Fruit fly (Drosophila melanogaster): Measurements from ENCODE around the gene chb.

- TF ChIP-seq bab1 (GFP tag; optimal IDR thresholded peaks at IDR 0.05), result no peak
- no peak for TF ChIP-seq cic (GFP tag; optimal IDR thresholded peaks at IDR 0.05)
- no peak for TF ChIP-seq Crg-1 (GFP tag; optimal IDR thresholded peaks at IDR 0.05)
- no peak for TF ChIP-seq CG33017 (tag; optimal IDR thresholded peaks at IDR 0.05)
Observed at dm6 chr3L:21176276-21176934, 3.8 kb downstream of the chb start.

Data from whole organism, adult.